Worm (Caenorhabditis elegans): Measurements from ENCODE around the gene Y54G11A.9.

Gene Y54G11A.9

DNA sequence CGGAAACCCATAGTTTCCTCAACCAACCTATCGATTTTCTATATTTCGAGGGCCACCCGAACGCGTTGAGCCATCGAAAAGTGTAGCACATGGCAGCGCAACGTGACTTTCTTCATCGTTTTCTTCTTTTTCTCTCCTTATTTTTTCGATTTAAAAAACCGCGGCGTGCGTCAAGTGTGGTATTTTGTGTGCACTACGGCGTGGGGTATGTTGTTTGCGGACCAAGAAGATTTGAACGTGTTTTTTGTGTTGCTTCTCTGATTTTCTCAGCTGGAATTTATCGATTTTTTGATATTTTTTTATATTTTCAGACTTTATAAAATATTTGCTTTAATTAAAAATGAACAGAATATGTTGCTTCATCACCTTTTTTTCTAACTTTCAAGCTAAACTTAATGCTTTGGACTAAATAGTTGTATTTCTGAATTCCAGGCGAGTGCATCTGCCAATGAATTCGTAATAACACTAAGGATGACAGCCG, 11.7 kb upstream of the Y54G11A.9 start, which contains the start of the genes agl-1 and pfs-2:
TSS of gene agl-1 (minus strand) at position 178 of the 481 bp plus-strand sequence.
TSS of gene pfs-2 (plus strand) at position 431 of the 481 bp plus-strand sequence.
- no peak for TF ChIP-seq drap-1 (GFP tag; optimal IDR thresholded peaks at IDR 0.05)
- TF ChIP-seq sptf-1 (tag; optimal IDR thresholded peaks at IDR 0.05): peak; percentile 55
- TF ChIP-seq elt-3 (tag; optimal IDR thresholded peaks at IDR 0.05): no peak
- TF ChIP-seq ceh-39 (tag; optimal IDR thresholded peaks at IDR 0.05): peak; percentile 72
- no peak for TF ChIP-seq unc-39 (tag; optimal IDR thresholded peaks at IDR 0.05)
- TF ChIP-seq mab-5 (tag; optimal IDR thresholded peaks at IDR 0.05): no peak
- peak; percentile 49 for TF ChIP-seq lin-13 (tag; optimal IDR thresholded peaks at IDR 0.05)
- peak; percentile 57 for TF ChIP-seq pha-4 (tag; optimal IDR thresholded peaks at IDR 0.05)
- no peak for TF ChIP-seq flh-1 (GFP tag; optimal IDR thresholded peaks at IDR 0.05)
- TF ChIP-seq cnd-1 (tag; optimal IDR thresholded peaks at IDR 0.05): no peak
- TF ChIP-seq lin-32 (GFP tag; optimal IDR thresholded peaks at IDR 0.05): no peak
- no peak for TF ChIP-seq elt-1 (tag; optimal IDR thresholded peaks at IDR 0.05; ENCODE audit: borderline replicate concordance, insufficient read depth)
- no peak for TF ChIP-seq nhr-2 (tag; optimal IDR thresholded peaks at IDR 0.05)
- no peak for TF ChIP-seq tbx-8 (GFP tag; optimal IDR thresholded peaks at IDR 0.05)
- TF ChIP-seq M03D4.4 (tag; optimal IDR thresholded peaks at IDR 0.05): peak; percentile 50
- TF ChIP-seq hlh-1 (tag; optimal IDR thresholded peaks at IDR 0.05): peak; percentile 48
- no peak for TF ChIP-seq unc-62 (GFP tag; optimal IDR thresholded peaks at IDR 0.05)
- TF ChIP-seq zip-8 (tag; optimal IDR thresholded peaks at IDR 0.05): no peak
- TF ChIP-seq ceh-83 (GFP tag; optimal IDR thresholded peaks at IDR 0.05): no peak
- TF ChIP-seq blmp-1 (tag; optimal IDR thresholded peaks at IDR 0.05): no peak
- peak; percentile 85 for TF ChIP-seq lsy-2 (tag; optimal IDR thresholded peaks at IDR 0.05)
- no peak for TF ChIP-seq ztf-11 (tag; optimal IDR thresholded peaks at IDR 0.05)
- peak; percentile 35 for TF ChIP-seq mls-2 (tag; optimal IDR thresholded peaks at IDR 0.05)
- no peak for TF ChIP-seq bed-3 (GFP tag; optimal IDR thresholded peaks at IDR 0.05)
- peak; percentile 12 for TF ChIP-seq unc-120 (tag; optimal IDR thresholded peaks at IDR 0.05; ENCODE audit: poor library complexity, severe bottlenecking)
- no peak for TF ChIP-seq nhr-12 (tag; optimal IDR thresholded peaks at IDR 0.05)
- no peak for TF ChIP-seq sem-2 (GFP tag; optimal IDR thresholded peaks at IDR 0.05)
- TF ChIP-seq ham-2 (GFP tag; optimal IDR thresholded peaks at IDR 0.05): no peak
- TF ChIP-seq mep-1 (tag; optimal IDR thresholded peaks at IDR 0.05): peak; percentile 82
- no peak for TF ChIP-seq nhr-76 (tag; optimal IDR thresholded peaks at IDR 0.05)
- peak; percentile 46 for TF ChIP-seq ceh-43 (GFP tag; optimal IDR thresholded peaks at IDR 0.05)
- no peak for TF ChIP-seq nhr-28 (tag; optimal IDR thresholded peaks at IDR 0.05)
- no peak for TF ChIP-seq snpc-4 (tag; optimal IDR thresholded peaks at IDR 0.05)
- TF ChIP-seq ces-1 (GFP tag; optimal IDR thresholded peaks at IDR 0.05): peak; percentile 51
- peak; percentile 76 for TF ChIP-seq nhr-237 (tag; optimal IDR thresholded peaks at IDR 0.05)

DNA sequence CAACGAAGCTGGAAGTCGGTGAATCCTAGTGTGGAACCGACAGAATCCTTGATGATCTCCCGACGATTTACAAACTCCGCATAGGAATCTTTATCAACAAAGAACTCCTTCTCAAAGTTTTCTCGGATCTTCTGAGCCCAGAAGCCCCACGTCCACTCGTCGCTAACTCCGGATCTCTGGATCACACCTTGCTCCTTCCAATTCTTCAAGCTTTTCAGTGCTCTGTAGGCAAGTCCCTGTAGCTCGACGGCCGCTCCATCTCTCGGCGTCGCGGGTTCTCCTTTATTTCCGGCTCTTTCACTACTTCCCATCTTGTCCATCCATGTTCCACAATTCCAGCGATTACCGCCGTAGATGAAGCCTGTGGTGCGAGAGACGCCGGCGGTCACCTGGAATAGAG, 5.1 kb upstream of the Y54G11A.9 start:
- no peak for TF ChIP-seq ceh-43 (GFP tag; optimal IDR thresholded peaks at IDR 0.05)
- no peak for TF ChIP-seq bed-3 (GFP tag; optimal IDR thresholded peaks at IDR 0.05)
- no peak for TF ChIP-seq ceh-39 (tag; optimal IDR thresholded peaks at IDR 0.05)
- TF ChIP-seq drap-1 (GFP tag; optimal IDR thresholded peaks at IDR 0.05): no peak
- no peak for TF ChIP-seq ztf-11 (tag; optimal IDR thresholded peaks at IDR 0.05)
- no peak for TF ChIP-seq mls-2 (tag; optimal IDR thresholded peaks at IDR 0.05)
- TF ChIP-seq flh-1 (GFP tag; optimal IDR thresholded peaks at IDR 0.05): no peak
- no peak for TF ChIP-seq lin-32 (GFP tag; optimal IDR thresholded peaks at IDR 0.05)
- TF ChIP-seq M03D4.4 (tag; optimal IDR thresholded peaks at IDR 0.05): no peak
- no peak for TF ChIP-seq ceh-83 (GFP tag; optimal IDR thresholded peaks at IDR 0.05)
- TF ChIP-seq elt-3 (tag; optimal IDR thresholded peaks at IDR 0.05): no peak
- TF ChIP-seq unc-62 (GFP tag; optimal IDR thresholded peaks at IDR 0.05): no peak
- TF ChIP-seq nhr-28 (tag; optimal IDR thresholded peaks at IDR 0.05): no peak
- no peak for TF ChIP-seq pha-4 (tag; optimal IDR thresholded peaks at IDR 0.05)
- TF ChIP-seq snpc-4 (tag; optimal IDR thresholded peaks at IDR 0.05): no peak
- no peak for TF ChIP-seq nhr-12 (tag; optimal IDR thresholded peaks at IDR 0.05)
- no peak for TF ChIP-seq ham-2 (GFP tag; optimal IDR thresholded peaks at IDR 0.05)

DNA sequence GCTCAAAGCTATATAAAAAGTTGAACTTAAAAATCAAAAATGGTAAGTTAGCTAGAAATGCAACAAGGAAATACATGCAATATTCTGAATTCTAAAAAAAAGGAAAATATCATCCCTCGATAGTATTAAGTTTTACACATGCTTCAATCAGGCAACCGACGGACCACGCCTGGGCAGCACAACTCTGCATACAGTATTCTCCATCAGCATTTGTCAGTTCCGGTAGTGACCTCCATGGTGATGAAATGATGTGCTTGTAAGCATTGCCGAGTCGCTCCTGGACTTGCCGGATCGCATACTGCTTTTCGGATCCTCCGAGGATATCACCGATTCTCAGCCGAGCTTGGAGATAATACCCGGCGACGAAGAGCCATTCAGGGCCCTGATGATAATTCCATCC, 4.5 kb upstream of the Y54G11A.9 start:
- no peak for TF ChIP-seq ces-1 (GFP tag; optimal IDR thresholded peaks at IDR 0.05)
- no peak for TF ChIP-seq ceh-83 (GFP tag; optimal IDR thresholded peaks at IDR 0.05)
- TF ChIP-seq unc-39 (tag; optimal IDR thresholded peaks at IDR 0.05): no peak
- no peak for TF ChIP-seq pha-4 (tag; optimal IDR thresholded peaks at IDR 0.05)

All from whole organism, mixed stage, embryonic.